Fruit fly (Drosophila melanogaster) whole organism, embryonic: ENCODE measurements around the gene borr.

Source experiments
- Adf1 ChIP-seq: fragments of 200-800 bp; sonication (Bioruptor generic); IDR thresholded peaks from 2 replicates; pipeline ENCODE4 v1.3.6; 2022; ENCODE audit warnings: missing biosample characterization, missing genetic modification characterization
- B-H1 ChIP-seq: fragments of 200-800 bp; sonication (Bioruptor generic); IDR thresholded peaks from 3 replicates; pipeline ENCODE4 v1.3.6; 2022; ENCODE audit warnings: missing biosample characterization, missing genetic modification characterization
- Bdp1 ChIP-seq: fragments of 200-800 bp; sonication (Bioruptor generic); optimal IDR thresholded peaks from 3 replicates; lab custom pipeline; 2016; ENCODE audit warnings: missing biosample characterization, missing genetic modification characterization
- Blimp-1 ChIP-seq: fragments of 200-800 bp; sonication (Bioruptor generic); optimal IDR thresholded peaks from 3 replicates; lab custom pipeline; 2018; ENCODE audit warnings: missing biosample characterization, missing genetic modification characterization, mild to moderate bottlenecking, moderate library complexity, missing genetic modification reagents
- CG1024 ChIP-seq: fragments of 200-800 bp; sonication (Bioruptor generic); IDR thresholded peaks from 2 replicates; pipeline ENCODE4 v1.3.6; 2022; ENCODE audit warnings: missing biosample characterization, missing genetic modification characterization
- CG10274 ChIP-seq: fragments of 200-800 bp; sonication (Bioruptor generic); optimal IDR thresholded peaks from 3 replicates; lab custom pipeline; 2017; ENCODE audit warnings: missing biosample characterization, mild to moderate bottlenecking, missing genetic modification characterization
- CG10366 ChIP-seq: fragments of 200-800 bp; sonication (Bioruptor generic); IDR thresholded peaks from 2 replicates; pipeline ENCODE4 v1.3.6; 2022; ENCODE audit warnings: missing biosample characterization, missing genetic modification characterization
- CG10431 ChIP-seq: fragments of 200-800 bp; sonication (Bioruptor generic); optimal IDR thresholded peaks from 3 replicates; lab custom pipeline; 2018; ENCODE audit warnings: missing biosample characterization, mild to moderate bottlenecking, missing genetic modification characterization
- CG10654 ChIP-seq: fragments of 200-800 bp; sonication (Bioruptor generic); optimal IDR thresholded peaks from 2 replicates; lab custom pipeline; 2016; ENCODE audit warnings: missing biosample characterization, missing genetic modification characterization
- CG12104 ChIP-seq: fragments of 200-800 bp; sonication (Bioruptor generic); optimal IDR thresholded peaks from 3 replicates; lab custom pipeline; 2016; ENCODE audit warnings: missing biosample characterization, missing genetic modification characterization
- CG12769 ChIP-seq: fragments of 200-800 bp; sonication (Bioruptor generic); optimal IDR thresholded peaks from 2 replicates; lab custom pipeline; 2019; ENCODE audit warnings: missing biosample characterization, mild to moderate bottlenecking, missing genetic modification characterization, moderate library complexity
- CG2889 ChIP-seq: fragments of 200-800 bp; sonication (Bioruptor generic); IDR thresholded peaks from 3 replicates; pipeline ENCODE4 v1.3.6; 2022; ENCODE audit warnings: missing biosample characterization, missing genetic modification characterization
- CG31224 ChIP-seq: fragments of 200-800 bp; sonication (Bioruptor generic); IDR thresholded peaks from 2 replicates; pipeline ENCODE4 v1.3.6; 2022; ENCODE audit warnings: missing biosample characterization, missing genetic modification characterization
- CG32532 ChIP-seq: fragments of 200-800 bp; sonication (Bioruptor generic); IDR thresholded peaks from 2 replicates; pipeline ENCODE4 v1.3.6; 2022; ENCODE audit warnings: missing biosample characterization, missing genetic modification characterization
- CG32767 ChIP-seq: fragments of 200-800 bp; sonication (Bioruptor generic); IDR thresholded peaks from 2 replicates; pipeline ENCODE4 v1.3.6; 2022; ENCODE audit warnings: missing biosample characterization, missing genetic modification characterization
- CG34376 ChIP-seq: fragments of 200-800 bp; sonication (Bioruptor generic); optimal IDR thresholded peaks from 2 replicates; lab custom pipeline; 2018; ENCODE audit warnings: missing biosample characterization, mild to moderate bottlenecking, missing genetic modification characterization
- CG6791 ChIP-seq: fragments of 200-800 bp; sonication (Bioruptor generic); IDR thresholded peaks from 3 replicates; pipeline ENCODE4 v1.3.6; 2022; ENCODE audit warnings: missing biosample characterization, missing genetic modification characterization; ENCODE audit not compliant: partially characterized antibody
- CG7271 ChIP-seq: fragments of 200-800 bp; sonication (Bioruptor generic); optimal IDR thresholded peaks from 2 replicates; lab custom pipeline; 2018; ENCODE audit warnings: missing biosample characterization, mild to moderate bottlenecking, missing genetic modification characterization, moderate library complexity
- CG7928 ChIP-seq: fragments of 200-800 bp; sonication (Bioruptor generic); optimal IDR thresholded peaks from 2 replicates; lab custom pipeline; 2017; ENCODE audit warnings: missing biosample characterization, mild to moderate bottlenecking, missing genetic modification characterization
- D19B ChIP-seq: fragments of 200-800 bp; sonication (Bioruptor generic); optimal IDR thresholded peaks from 2 replicates; lab custom pipeline; 2017; ENCODE audit warnings: missing biosample characterization, mild to moderate bottlenecking, missing genetic modification characterization
- H2.0 ChIP-seq: fragments of 200-800 bp; sonication (Bioruptor generic); IDR thresholded peaks from 2 replicates; pipeline ENCODE4 v1.3.6; 2022; ENCODE audit warnings: missing biosample characterization, missing genetic modification characterization
- Lim3 ChIP-seq: fragments of 200-800 bp; sonication (Bioruptor generic); IDR thresholded peaks from 2 replicates; pipeline ENCODE4 v1.3.6; 2022; ENCODE audit warnings: missing biosample characterization, missing genetic modification characterization
- MBD-R2 ChIP-seq: fragments of 200-800 bp; sonication (Bioruptor generic); IDR thresholded peaks from 2 replicates; pipeline ENCODE4 v1.3.6; 2022; ENCODE audit warnings: missing biosample characterization, missing genetic modification characterization
- Meics ChIP-seq: fragments of 200-800 bp; sonication (Bioruptor generic); optimal IDR thresholded peaks from 2 replicates; lab custom pipeline; 2017; ENCODE audit warnings: missing biosample characterization, mild to moderate bottlenecking, missing genetic modification characterization
- Mes4 ChIP-seq: fragments of 200-800 bp; sonication (Bioruptor generic); optimal IDR thresholded peaks from 2 replicates; lab custom pipeline; 2016; ENCODE audit warnings: missing biosample characterization, missing genetic modification characterization
- NK7.1 ChIP-seq: fragments of 200-800 bp; sonication (Bioruptor generic); optimal IDR thresholded peaks from 3 replicates; lab custom pipeline; 2016; ENCODE audit warnings: missing biosample characterization, missing genetic modification characterization
- Nf-YA ChIP-seq: fragments of 200-800 bp; sonication (Bioruptor generic); IDR thresholded peaks from 2 replicates; pipeline ENCODE4 v1.3.6; 2022; ENCODE audit warnings: missing biosample characterization, missing genetic modification characterization
- PHDP ChIP-seq: fragments of 200-800 bp; sonication (Bioruptor generic); optimal IDR thresholded peaks from 3 replicates; lab custom pipeline; 2018; ENCODE audit warnings: missing biosample characterization, mild to moderate bottlenecking, missing genetic modification characterization, moderate library complexity
- Ravus ChIP-seq: fragments of 200-800 bp; sonication (Bioruptor generic); IDR thresholded peaks from 2 replicates; pipeline ENCODE4 v1.3.6; 2022; ENCODE audit warnings: missing biosample characterization, missing genetic modification characterization
- Stat92E ChIP-seq, 3 experiments: fragments of >200 bp in 2 of 3; fragments of 200-800 bp in 1 of 3; sonication (Bioruptor generic) in 1 of 3; optimal IDR thresholded peaks; 2 replicates each; lab custom pipeline; 2017 to 2019; ENCODE audit warnings: missing biosample characterization in 3 of 3, missing genetic modification characterization in 3 of 3, mild to moderate bottlenecking in 1 of 3, moderate library complexity in 1 of 3
- bab2 ChIP-seq: fragments of 200-800 bp; sonication (Bioruptor generic); optimal IDR thresholded peaks from 2 replicates; lab custom pipeline; 2016; ENCODE audit warnings: missing biosample characterization, missing genetic modification characterization
- chinmo ChIP-seq: fragments of 200-800 bp; sonication (Bioruptor generic); IDR thresholded peaks from 4 replicates; pipeline ENCODE4 v1.3.6; 2022; ENCODE audit warnings: missing biosample characterization, missing genetic modification characterization; ENCODE audit not compliant: partially characterized antibody
- crp ChIP-seq, 2 experiments: fragments of 200-800 bp; sonication (Bioruptor generic); optimal IDR thresholded peaks; 2 replicates in 1 of 2; 3 replicates in 1 of 2; lab custom pipeline; 2017; ENCODE audit warnings: missing biosample characterization in 2 of 2, missing genetic modification characterization in 2 of 2, mild to moderate bottlenecking in 1 of 2, moderate library complexity in 1 of 2
- dati ChIP-seq: fragments of 200-800 bp; sonication (Bioruptor generic); IDR thresholded peaks from 2 replicates; pipeline ENCODE4 v1.3.6; 2022; ENCODE audit warnings: missing biosample characterization, missing genetic modification characterization
- ems ChIP-seq: fragments of 200-800 bp; sonication (Bioruptor generic); optimal IDR thresholded peaks from 3 replicates; lab custom pipeline; 2016; ENCODE audit warnings: missing biosample characterization, missing genetic modification characterization
- eve ChIP-seq, 2 experiments: fragments of >200 bp; optimal IDR thresholded peaks; 2 replicates each; lab custom pipeline; 2017; ENCODE audit warnings: missing biosample characterization in 2 of 2, missing genetic modification characterization in 2 of 2
- exex ChIP-seq: fragments of 200-800 bp; sonication (Bioruptor generic); optimal IDR thresholded peaks from 4 replicates; lab custom pipeline; 2018; ENCODE audit warnings: missing biosample characterization, mild to moderate bottlenecking, missing genetic modification characterization, moderate library complexity
- fd64A ChIP-seq: fragments of 200-800 bp; sonication (Bioruptor generic); optimal IDR thresholded peaks from 3 replicates; lab custom pipeline; 2018; ENCODE audit warnings: missing biosample characterization, mild to moderate bottlenecking, missing genetic modification characterization
- fru ChIP-seq: fragments of >200 bp; optimal IDR thresholded peaks from 2 replicates; lab custom pipeline; 2017
- gcm2 ChIP-seq: fragments of 200-800 bp; sonication (Bioruptor generic); optimal IDR thresholded peaks from 2 replicates; lab custom pipeline; 2016; ENCODE audit warnings: missing biosample characterization, missing genetic modification characterization
- hb ChIP-seq: fragments of 200-800 bp; sonication (Bioruptor generic); IDR thresholded peaks from 3 replicates; pipeline ENCODE4 v1.3.6; 2022; ENCODE audit warnings: missing biosample characterization, missing genetic modification characterization; ENCODE audit not compliant: partially characterized antibody
- knrl ChIP-seq: fragments of 200-800 bp; sonication (Bioruptor generic); IDR thresholded peaks from 3 replicates; pipeline ENCODE4 v1.3.6; 2022; ENCODE audit warnings: missing biosample characterization, missing genetic modification characterization; ENCODE audit not compliant: partially characterized antibody
- nom ChIP-seq: fragments of 200-800 bp; sonication (Bioruptor generic); optimal IDR thresholded peaks from 2 replicates; lab custom pipeline; 2017; ENCODE audit warnings: missing biosample characterization, missing genetic modification characterization, mild to moderate bottlenecking, moderate library complexity, missing genetic modification reagents
- oc ChIP-seq: fragments of 200-800 bp; sonication (Bioruptor generic); optimal IDR thresholded peaks from 2 replicates; lab custom pipeline; 2018; ENCODE audit warnings: missing biosample characterization, mild to moderate bottlenecking, missing genetic modification characterization, moderate library complexity
- sob ChIP-seq: fragments of 200-800 bp; sonication (Bioruptor generic); IDR thresholded peaks from 2 replicates; pipeline ENCODE4 v1.3.6; 2022; ENCODE audit warnings: missing biosample characterization, missing genetic modification characterization
- stc ChIP-seq: fragments of 200-800 bp; sonication (Bioruptor generic); IDR thresholded peaks from 2 replicates; pipeline ENCODE4 v1.3.6; 2022; ENCODE audit warnings: missing biosample characterization, missing genetic modification characterization
- unc-4 ChIP-seq: fragments of 200-800 bp; sonication (Bioruptor generic); IDR thresholded peaks from 2 replicates; pipeline ENCODE4 v1.3.6; 2022; ENCODE audit warnings: missing biosample characterization, missing genetic modification characterization; ENCODE audit not compliant: partially characterized antibody
- wdn ChIP-seq: fragments of 200-800 bp; sonication (Bioruptor generic); IDR thresholded peaks from 2 replicates; pipeline ENCODE4 v1.3.6; 2022; ENCODE audit warnings: missing biosample characterization, missing genetic modification characterization
- zfh2 ChIP-seq: fragments of 200-800 bp; sonication (Bioruptor generic); optimal IDR thresholded peaks from 2 replicates; lab custom pipeline; 2016; ENCODE audit warnings: missing biosample characterization, missing genetic modification characterization

Gene borr

DNA sequence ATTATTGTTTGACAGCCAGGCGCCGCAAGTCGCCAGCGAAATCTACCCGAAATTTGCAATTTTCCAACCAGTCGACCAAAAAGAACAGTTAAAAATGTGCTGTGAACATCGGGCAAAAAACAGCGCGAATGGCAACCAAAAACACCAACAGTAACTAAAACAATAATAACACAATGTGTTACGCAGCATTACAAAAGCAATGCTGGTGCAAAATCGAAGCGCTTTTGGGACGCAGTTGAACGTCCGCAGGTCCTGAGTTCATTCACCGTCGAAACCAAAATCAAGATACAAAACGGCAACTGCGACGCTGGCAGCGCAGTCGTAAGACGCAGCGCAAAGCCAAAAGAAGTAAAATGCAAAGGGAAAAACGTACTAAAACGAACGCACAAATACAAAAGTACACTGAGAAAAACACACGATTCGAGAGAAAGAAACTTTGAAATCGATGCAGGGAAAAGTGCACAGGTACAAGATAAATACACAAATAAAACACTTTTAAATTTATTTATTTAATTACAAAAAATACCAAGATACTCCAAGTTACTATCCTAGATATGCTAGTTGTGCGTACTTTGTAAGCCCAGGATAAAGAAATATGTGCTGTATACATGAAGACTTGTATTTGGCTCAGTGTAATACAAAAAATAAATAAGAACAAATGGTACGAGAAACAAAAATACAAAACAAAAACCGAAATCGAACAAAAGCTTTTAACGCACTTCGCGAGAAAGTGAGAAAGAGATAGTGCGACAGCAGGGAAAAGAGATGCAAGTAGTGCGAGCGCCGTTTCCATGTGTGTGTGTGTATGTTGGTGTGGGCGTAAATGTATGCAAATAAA is 41.8 kb downstream of the borr start (continued):
- peak; percentile 39; the same call in 1 of the 2 replicates for TF ChIP-seq CG32767 (GFP tag; lab: Robert Waterston, UW)
- no peak for TF ChIP-seq CG6791 (GFP tag; lab: Robert Waterston, UW)
- TF ChIP-seq bab2, result peak; percentile 19
- no peak for TF ChIP-seq fru (lab: Kevin White, UChicago)
- TF ChIP-seq CG2889 (GFP tag; lab: Robert Waterston, UW), result no peak
- TF ChIP-seq hb (GFP tag; lab: Robert Waterston, UW), result no peak
- no peak for TF ChIP-seq CG7271 (tag; lab: Kevin White, UChicago)
- no peak for TF ChIP-seq CG34376
- TF ChIP-seq CG10654 (GFP tag; lab: Kevin White, UChicago), result peak; percentile 9
- TF ChIP-seq Adf1 (GFP tag; lab: Robert Waterston, UW), result peak; percentile 50
- peak; percentile 50; the same call in 1 of the 2 replicates for TF ChIP-seq stc
- TF ChIP-seq PHDP (tag; lab: Kevin White, UChicago), result peak; percentile 72
- TF ChIP-seq knrl (GFP tag; lab: Robert Waterston, UW), result no peak
- TF ChIP-seq CG1024 (GFP tag; lab: Robert Waterston, UW), result no peak
- peak; percentile 56 for TF ChIP-seq oc
- TF ChIP-seq Nf-YA (GFP tag; lab: Robert Waterston, UW), result no peak
- TF ChIP-seq Meics (GFP tag; lab: Kevin White, UChicago), result peak; percentile 68
- 0 out of 2 replicates have a peak, but pooled peaks have one; percentile 26 for TF ChIP-seq CG31224 (GFP tag; lab: Robert Waterston, UW)
- no peak for TF ChIP-seq unc-4
- peak in 1 of 2 experiments; percentile 84 for TF ChIP-seq eve (GFP tag; optimal IDR thresholded peaks at IDR 0.05; lab: Kevin White, UChicago)
- TF ChIP-seq CG12769 (tag; lab: Kevin White, UChicago), result no peak
- peak; percentile 56 for TF ChIP-seq sob (GFP tag; lab: Robert Waterston, UW)
- TF ChIP-seq zfh2, result no peak
- no peak for TF ChIP-seq Stat92E (GFP tag; optimal IDR thresholded peaks at IDR 0.05; lab: Kevin White, UChicago)
- TF ChIP-seq dati (GFP tag; lab: Robert Waterston, UW), result no peak
- peak; percentile 82 for TF ChIP-seq nom (GFP tag; lab: Kevin White, UChicago)
- TF ChIP-seq crp (GFP tag; optimal IDR thresholded peaks at IDR 0.05; lab: Kevin White, UChicago), result no peak
- TF ChIP-seq CG7928 (GFP tag; lab: Kevin White, UChicago), result no peak
- no peak for TF ChIP-seq gcm2 (GFP tag; lab: Kevin White, UChicago)
- TF ChIP-seq chinmo (GFP tag; lab: Robert Waterston, UW), result no peak
- no peak for TF ChIP-seq NK7.1 (GFP tag; lab: Kevin White, UChicago)
- no peak for TF ChIP-seq Mes4 (GFP tag; lab: Kevin White, UChicago)
- TF ChIP-seq CG32532, result peak; percentile 46
- TF ChIP-seq H2.0 (GFP tag; lab: Robert Waterston, UW), result no peak
- TF ChIP-seq Lim3, result no peak
- TF ChIP-seq CG12104 (GFP tag; lab: Kevin White, UChicago), result peak; percentile 44
- no peak for TF ChIP-seq CG10431 (GFP tag; lab: Kevin White, UChicago)
- TF ChIP-seq Bdp1 (GFP tag; lab: Kevin White, UChicago), result peak; percentile 34
- TF ChIP-seq B-H1 (GFP tag; lab: Robert Waterston, UW), result no peak; the same call in 2 of the 3 replicates
- TF ChIP-seq MBD-R2, result no peak
- peak; percentile 26 for TF ChIP-seq CG10274 (GFP tag; lab: Kevin White, UChicago)
- peak; percentile 8 for TF ChIP-seq fd64A (GFP tag; lab: Kevin White, UChicago)
- peak; percentile 30 for TF ChIP-seq D19B (GFP tag; lab: Kevin White, UChicago)
- no peak for TF ChIP-seq CG10366 (GFP tag; lab: Robert Waterston, UW)
- TF ChIP-seq ems (GFP tag; lab: Kevin White, UChicago), result no peak
- TF ChIP-seq exex (tag; lab: Kevin White, UChicago), result peak; percentile 7
- no peak for TF ChIP-seq Ravus (GFP tag; lab: Robert Waterston, UW)
- TF ChIP-seq wdn (GFP tag; lab: Robert Waterston, UW), result no peak
- TF ChIP-seq Blimp-1 (GFP tag; lab: Kevin White, UChicago), result peak; percentile 72
